Fruit fly (Drosophila melanogaster) whole organism, embryonic: ENCODE measurements around the gene Cubn.

ENCODE experiments used
- Asciz ChIP-seq: fragments of 200-800 bp; sonication (Bioruptor generic); optimal IDR thresholded peaks from 2 replicates; lab custom pipeline; 2017; ENCODE audit warnings: missing biosample characterization, mild to moderate bottlenecking, missing genetic modification characterization, missing genetic modification reagents
- Bdp1 ChIP-seq: fragments of 200-800 bp; sonication (Bioruptor generic); optimal IDR thresholded peaks from 3 replicates; lab custom pipeline; 2016; ENCODE audit warnings: missing biosample characterization, missing genetic modification characterization
- CG10147 ChIP-seq: fragments of 200-800 bp; sonication (Bioruptor generic); optimal IDR thresholded peaks from 2 replicates; lab custom pipeline; 2019; ENCODE audit warnings: missing biosample characterization, mild to moderate bottlenecking, missing genetic modification characterization, moderate library complexity
- CG12391 ChIP-seq: fragments of 200-800 bp; sonication (Bioruptor generic); optimal IDR thresholded peaks from 3 replicates; lab custom pipeline; 2018; ENCODE audit warnings: missing biosample characterization, mild to moderate bottlenecking, missing genetic modification characterization, moderate library complexity
- CG14050 ChIP-seq: fragments of 200-800 bp; sonication (Bioruptor generic); IDR thresholded peaks from 3 replicates; pipeline ENCODE4 v1.3.6; 2022; ENCODE audit warnings: missing biosample characterization, missing genetic modification characterization
- CG1529 ChIP-seq: fragments of 200-800 bp; sonication (Bioruptor generic); optimal IDR thresholded peaks from 3 replicates; lab custom pipeline; 2018; ENCODE audit warnings: missing biosample characterization, missing genetic modification characterization
- CG1647 ChIP-seq: fragments of 200-800 bp; sonication (Bioruptor generic); optimal IDR thresholded peaks from 3 replicates; lab custom pipeline; 2016; ENCODE audit warnings: missing biosample characterization, missing genetic modification characterization
- CG17829 ChIP-seq: fragments of 200-800 bp; optimal IDR thresholded peaks from 2 replicates; lab custom pipeline; 2019; ENCODE audit warnings: missing biosample characterization, mild to moderate bottlenecking, missing genetic modification characterization, moderate library complexity
- CG18619 ChIP-seq: fragments of 200-800 bp; sonication (Bioruptor generic); optimal IDR thresholded peaks from 3 replicates; lab custom pipeline; 2017; ENCODE audit warnings: missing biosample characterization, mild to moderate bottlenecking, missing genetic modification characterization
- CG2712 ChIP-seq: fragments of 200-800 bp; optimal IDR thresholded peaks from 3 replicates; lab custom pipeline; 2019; ENCODE audit warnings: missing biosample characterization, mild to moderate bottlenecking, missing genetic modification characterization, moderate library complexity
- CG2875 ChIP-seq: fragments of 200-800 bp; sonication (Bioruptor generic); optimal IDR thresholded peaks from 2 replicates; lab custom pipeline; 2017; ENCODE audit warnings: missing biosample characterization, mild to moderate bottlenecking, missing genetic modification characterization, missing genetic modification reagents
- CG31441 ChIP-seq: fragments of 200-800 bp; sonication (Bioruptor generic); IDR thresholded peaks from 2 replicates; pipeline ENCODE4 v1.3.6; 2022; ENCODE audit warnings: missing biosample characterization, missing genetic modification characterization
- CG32772 ChIP-seq: fragments of 200-800 bp; sonication (Bioruptor generic); IDR thresholded peaks from 2 replicates; pipeline ENCODE4 v1.3.6; 2022; ENCODE audit warnings: missing biosample characterization, missing genetic modification characterization
- CG4328 ChIP-seq: fragments of 200-800 bp; sonication (Bioruptor generic); optimal IDR thresholded peaks from 3 replicates; lab custom pipeline; 2017; ENCODE audit warnings: missing biosample characterization, missing genetic modification reagents, missing genetic modification characterization
- CG4424 ChIP-seq: fragments of 200-800 bp; sonication (Bioruptor generic); optimal IDR thresholded peaks from 3 replicates; lab custom pipeline; 2016; ENCODE audit warnings: missing biosample characterization, missing genetic modification characterization
- CG6175 ChIP-seq: fragments of 200-800 bp; sonication (Bioruptor generic); IDR thresholded peaks from 3 replicates; pipeline ENCODE4 v1.3.6; 2022; ENCODE audit warnings: missing biosample characterization, missing genetic modification characterization
- CG6254 ChIP-seq: fragments of 200-800 bp; sonication (Bioruptor generic); optimal IDR thresholded peaks from 3 replicates; lab custom pipeline; 2017; ENCODE audit warnings: mild to moderate bottlenecking, missing biosample characterization, missing genetic modification reagents, missing genetic modification characterization
- CG7839 ChIP-seq: fragments of 200-800 bp; sonication (Bioruptor generic); optimal IDR thresholded peaks from 3 replicates; lab custom pipeline; 2018; ENCODE audit warnings: missing biosample characterization, mild to moderate bottlenecking, missing genetic modification characterization, moderate library complexity
- CG8388 ChIP-seq: fragments of 200-800 bp; sonication (Bioruptor generic); optimal IDR thresholded peaks from 2 replicates; lab custom pipeline; 2019; ENCODE audit warnings: missing biosample characterization, mild to moderate bottlenecking, missing genetic modification characterization, moderate library complexity
- D19A ChIP-seq: fragments of 200-800 bp; optimal IDR thresholded peaks from 3 replicates; lab custom pipeline; 2019; ENCODE audit warnings: missing biosample characterization, mild to moderate bottlenecking, missing genetic modification characterization, moderate library complexity
- Dref ChIP-seq: fragments of 200-800 bp; sonication (Bioruptor generic); IDR thresholded peaks from 2 replicates; pipeline ENCODE4 v1.3.6; 2022; ENCODE audit warnings: missing biosample characterization, missing genetic modification characterization
- Hey ChIP-seq: fragments of 200-800 bp; sonication (Bioruptor generic); optimal IDR thresholded peaks from 3 replicates; lab custom pipeline; 2018; ENCODE audit warnings: missing biosample characterization, mild to moderate bottlenecking, missing genetic modification characterization
- Med ChIP-seq: fragments of 200-800 bp; sonication (Bioruptor generic); peaks from one replicate; lab custom pipeline; 2016; ENCODE audit warnings: missing biosample characterization, missing genetic modification characterization, mild to moderate bottlenecking, inconsistent platforms, moderate library complexity
- Nf-YA ChIP-seq: fragments of 200-800 bp; sonication (Bioruptor generic); IDR thresholded peaks from 2 replicates; pipeline ENCODE4 v1.3.6; 2022; ENCODE audit warnings: missing biosample characterization, missing genetic modification characterization
- Optix ChIP-seq: fragments of 200-800 bp; sonication (Bioruptor generic); IDR thresholded peaks from 3 replicates; pipeline ENCODE4 v1.3.6; 2022; ENCODE audit warnings: missing biosample characterization, missing genetic modification characterization
- Vsx1 ChIP-seq: fragments of 200-800 bp; sonication (Bioruptor generic); optimal IDR thresholded peaks from 2 replicates; lab custom pipeline; 2017; ENCODE audit warnings: missing biosample characterization, mild to moderate bottlenecking, missing genetic modification characterization, missing genetic modification reagents
- Xrp1 ChIP-seq: fragments of 200-800 bp; sonication (Bioruptor generic); IDR thresholded peaks from 2 replicates; pipeline ENCODE4 v1.3.6; 2022; ENCODE audit warnings: missing biosample characterization, missing genetic modification characterization
- aop ChIP-seq: fragments of 200-800 bp; sonication (Bioruptor generic); IDR thresholded peaks from 2 replicates; pipeline ENCODE4 v1.3.6; 2022; ENCODE audit warnings: missing biosample characterization, missing genetic modification characterization
- bbx ChIP-seq: fragments of 200-800 bp; sonication (Bioruptor generic); IDR thresholded peaks from 2 replicates; pipeline ENCODE4 v1.3.6; 2022; ENCODE audit warnings: missing biosample characterization, missing genetic modification characterization; ENCODE audit not compliant: partially characterized antibody
- bigmax ChIP-seq: fragments of 200-800 bp; sonication (Bioruptor generic); optimal IDR thresholded peaks from 2 replicates; lab custom pipeline; 2018; ENCODE audit warnings: missing biosample characterization, mild to moderate bottlenecking, missing genetic modification characterization
- cato ChIP-seq: fragments of 200-800 bp; sonication (Bioruptor generic); optimal IDR thresholded peaks from 2 replicates; lab custom pipeline; 2016; ENCODE audit warnings: missing biosample characterization, missing genetic modification characterization, borderline replicate concordance
- corto ChIP-seq: fragments of 200-800 bp; sonication (Bioruptor generic); optimal IDR thresholded peaks from 2 replicates; lab custom pipeline; 2016; ENCODE audit warnings: missing biosample characterization, mild to moderate bottlenecking, missing genetic modification characterization, moderate library complexity
- dmrt11E ChIP-seq: fragments of 200-800 bp; sonication (Bioruptor generic); optimal IDR thresholded peaks from 3 replicates; lab custom pipeline; 2018; ENCODE audit warnings: missing biosample characterization, mild to moderate bottlenecking, missing genetic modification characterization, moderate library complexity
- gcm ChIP-seq: fragments of 200-800 bp; sonication (Bioruptor generic); optimal IDR thresholded peaks from 2 replicates; lab custom pipeline; 2019; ENCODE audit warnings: missing biosample characterization, mild to moderate bottlenecking, missing genetic modification characterization, moderate library complexity
- gem ChIP-seq: fragments of 200-800 bp; sonication (Bioruptor generic); optimal IDR thresholded peaks from 2 replicates; lab custom pipeline; 2019; ENCODE audit warnings: missing biosample characterization, mild to moderate bottlenecking, missing genetic modification characterization, moderate library complexity
- jumu ChIP-seq: fragments of 200-800 bp; sonication (Bioruptor generic); optimal IDR thresholded peaks from 3 replicates; lab custom pipeline; 2016; ENCODE audit warnings: missing biosample characterization, missing genetic modification characterization
- kni ChIP-seq: fragments of 200-800 bp; sonication (Bioruptor generic); optimal IDR thresholded peaks from 3 replicates; lab custom pipeline; 2017; ENCODE audit warnings: mild to moderate bottlenecking, missing biosample characterization, missing genetic modification reagents, missing genetic modification characterization
- lab ChIP-seq: fragments of 200-800 bp; sonication (Bioruptor generic); optimal IDR thresholded peaks from 3 replicates; lab custom pipeline; 2017; ENCODE audit warnings: missing biosample characterization, missing genetic modification characterization, mild to moderate bottlenecking, moderate library complexity, missing genetic modification reagents
- lmd ChIP-seq: fragments of 200-800 bp; sonication (Bioruptor generic); IDR thresholded peaks from 2 replicates; pipeline ENCODE4 v1.3.6; 2022; ENCODE audit warnings: missing biosample characterization, missing genetic modification characterization
- lola ChIP-seq, 3 experiments: fragments of >200 bp in 2 of 3; fragments of 200-800 bp in 1 of 3; sonication (Bioruptor generic) in 1 of 3; optimal IDR thresholded peaks; 2 replicates each; lab custom pipeline; 2017 to 2019; ENCODE audit warnings: missing biosample characterization in 3 of 3, missing genetic modification characterization in 3 of 3, mild to moderate bottlenecking in 1 of 3, moderate library complexity in 1 of 3
- org-1 ChIP-seq: fragments of 200-800 bp; sonication (Bioruptor generic); optimal IDR thresholded peaks from 2 replicates; lab custom pipeline; 2017; ENCODE audit warnings: missing biosample characterization, missing genetic modification characterization
- pfk ChIP-seq: fragments of 200-800 bp; sonication (Bioruptor generic); optimal IDR thresholded peaks from 2 replicates; lab custom pipeline; 2018; ENCODE audit warnings: missing biosample characterization, mild to moderate bottlenecking, missing genetic modification characterization, moderate library complexity
- phol ChIP-seq: fragments of 200-800 bp; sonication (Bioruptor generic); optimal IDR thresholded peaks from 3 replicates; lab custom pipeline; 2018; ENCODE audit warnings: missing biosample characterization, mild to moderate bottlenecking, missing genetic modification characterization, moderate library complexity
- pum ChIP-seq: fragments of 200-800 bp; sonication (Bioruptor generic); optimal IDR thresholded peaks from 2 replicates; lab custom pipeline; 2016; ENCODE audit warnings: missing biosample characterization, missing genetic modification characterization
- sc ChIP-seq, 3 experiments: fragments of >200 bp in 2 of 3; fragments of 200-800 bp in 1 of 3; sonication (Bioruptor generic) in 1 of 3; optimal IDR thresholded peaks; 2 replicates in 2 of 3; 3 replicates in 1 of 3; lab custom pipeline; 2017; ENCODE audit warnings: mild to moderate bottlenecking in 1 of 3, missing biosample characterization in 1 of 3, missing genetic modification characterization in 1 of 3, missing genetic modification reagents in 1 of 3
- sens-2 ChIP-seq: fragments of 200-800 bp; sonication (Bioruptor generic); IDR thresholded peaks from 2 replicates; pipeline ENCODE4 v1.3.6; 2022; ENCODE audit warnings: missing biosample characterization, missing genetic modification characterization
- tgo ChIP-seq: fragments of 200-800 bp; sonication (Bioruptor generic); IDR thresholded peaks from 3 replicates; pipeline ENCODE4 v1.3.6; 2022; ENCODE audit warnings: missing biosample characterization, missing genetic modification characterization
- ttk ChIP-seq: fragments of 200-800 bp; sonication (Bioruptor generic); IDR thresholded peaks from 2 replicates; pipeline ENCODE4 v2.1.2; 2022; ENCODE audit warnings: missing biosample characterization, missing genetic modification characterization
- unc-4 ChIP-seq: fragments of 200-800 bp; sonication (Bioruptor generic); IDR thresholded peaks from 2 replicates; pipeline ENCODE4 v1.3.6; 2022; ENCODE audit warnings: missing biosample characterization, missing genetic modification characterization; ENCODE audit not compliant: partially characterized antibody
- vvl ChIP-seq: fragments of 200-800 bp; sonication (Bioruptor generic); IDR thresholded peaks from 2 replicates; pipeline ENCODE4 v1.3.6; 2022; ENCODE audit warnings: missing biosample characterization, missing genetic modification characterization

Gene Cubn

DNA sequence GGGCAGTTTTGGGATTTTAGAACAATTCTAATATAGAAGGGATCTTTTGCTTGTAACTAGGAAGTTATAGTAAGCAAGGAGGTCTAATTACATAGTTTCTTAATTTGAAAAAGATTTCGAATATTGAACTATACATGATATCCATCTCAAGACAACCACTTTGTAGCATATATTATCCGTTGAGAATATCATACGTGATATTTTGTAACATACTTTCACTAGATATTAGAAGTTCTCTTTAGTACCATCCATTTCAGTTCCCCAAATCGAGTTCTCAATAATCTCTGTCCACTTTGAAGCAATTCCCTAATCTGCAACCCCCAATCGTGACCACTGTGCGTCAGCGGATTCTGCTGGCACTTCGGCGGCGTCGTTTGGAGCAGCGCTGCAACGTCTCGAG lies 44.4 kb upstream of the Cubn start (continued):
- no peak for TF ChIP-seq pfk (GFP tag; lab: Kevin White, UChicago)
- TF ChIP-seq sc (optimal IDR thresholded peaks at IDR 0.05; lab: Kevin White, UChicago): no peak
- no peak for TF ChIP-seq sc (GFP tag; optimal IDR thresholded peaks at IDR 0.05; lab: Kevin White, UChicago)
- TF ChIP-seq Optix (GFP tag; lab: Robert Waterston, UW): no peak
- TF ChIP-seq D19A (tag; lab: Kevin White, UChicago): peak; percentile 30
- TF ChIP-seq Med (GFP tag; lab: Kevin White, UChicago): peak; percentile 51
- no peak for TF ChIP-seq CG4328 (GFP tag; lab: Kevin White, UChicago)
- TF ChIP-seq Asciz: no peak
- no peak for TF ChIP-seq kni (GFP tag; lab: Kevin White, UChicago)
- no peak for TF ChIP-seq ttk (GFP tag; lab: Robert Waterston, UW)
- TF ChIP-seq gcm (GFP tag; lab: Kevin White, UChicago): peak; percentile 19
- TF ChIP-seq aop (GFP tag; lab: Robert Waterston, UW): no peak
- TF ChIP-seq sens-2 (GFP tag; lab: Robert Waterston, UW): no peak
- no peak for TF ChIP-seq CG1647 (GFP tag; lab: Kevin White, UChicago)
- TF ChIP-seq jumu (GFP tag; lab: Kevin White, UChicago): no peak
- TF ChIP-seq CG10147 (GFP tag; lab: Kevin White, UChicago): no peak
- peak; percentile 13; the same call in 1 of the 2 replicates for TF ChIP-seq Xrp1
- TF ChIP-seq CG17829: peak; percentile 37
- TF ChIP-seq CG31441 (GFP tag; lab: Robert Waterston, UW): peak; percentile 38
- TF ChIP-seq CG12391: peak; percentile 39
- no peak for TF ChIP-seq Bdp1 (GFP tag; lab: Kevin White, UChicago)
- TF ChIP-seq tgo (GFP tag; lab: Robert Waterston, UW): no peak
- peak; percentile 47 for TF ChIP-seq CG8388
- TF ChIP-seq CG2875 (GFP tag; lab: Kevin White, UChicago): peak; percentile 29
- TF ChIP-seq bbx (GFP tag; lab: Robert Waterston, UW): no peak
- TF ChIP-seq CG14050 (GFP tag; lab: Robert Waterston, UW): no peak
- peak; percentile 38 for TF ChIP-seq CG7839 (tag; lab: Kevin White, UChicago)
- no peak for TF ChIP-seq gem
- TF ChIP-seq Hey (tag; lab: Kevin White, UChicago): no peak
- peak; percentile 22 for TF ChIP-seq CG1529 (GFP tag; lab: Kevin White, UChicago)
- TF ChIP-seq lab (GFP tag; lab: Kevin White, UChicago): no peak
- no peak for TF ChIP-seq CG18619
- TF ChIP-seq cato: no peak
- TF ChIP-seq unc-4 (GFP tag; lab: Robert Waterston, UW): no peak
- TF ChIP-seq vvl (GFP tag; lab: Robert Waterston, UW): no peak
- TF ChIP-seq pum (GFP tag; lab: Kevin White, UChicago): peak; percentile 23
- peak; percentile 32 for TF ChIP-seq org-1 (GFP tag; lab: Kevin White, UChicago)
- TF ChIP-seq CG6254 (GFP tag; lab: Kevin White, UChicago): peak; percentile 27
- no peak for TF ChIP-seq Nf-YA (GFP tag; lab: Robert Waterston, UW)
- TF ChIP-seq Vsx1 (GFP tag; lab: Kevin White, UChicago): no peak
- peak; percentile 50; the same call in 1 of the 2 replicates for TF ChIP-seq CG32772 (GFP tag; lab: Robert Waterston, UW)
- TF ChIP-seq Dref (GFP tag; lab: Robert Waterston, UW): no peak
- no peak for TF ChIP-seq bigmax (GFP tag; lab: Kevin White, UChicago)
- TF ChIP-seq lmd: 0 out of 2 replicates have a peak, but pooled peaks have one; percentile 15
- peak in 1 of 3 experiments; percentile 51 for TF ChIP-seq lola (GFP tag; optimal IDR thresholded peaks at IDR 0.05; lab: Kevin White, UChicago)
- TF ChIP-seq phol: peak; percentile 61
- TF ChIP-seq dmrt11E: peak; percentile 49
- no peak for TF ChIP-seq corto (GFP tag; lab: Kevin White, UChicago)
- peak; percentile 60 for TF ChIP-seq CG2712 (tag; lab: Kevin White, UChicago)
- peak; percentile 29 for TF ChIP-seq CG4424 (GFP tag; lab: Kevin White, UChicago)
- TF ChIP-seq CG6175 (GFP tag; lab: Robert Waterston, UW): no peak
